Fruit fly (Drosophila melanogaster) whole organism, prepupa: ENCODE results near the gene CG15023.

Experiments
- Blimp-1 ChIP-seq: fragments of 200-800 bp; sonication (Bioruptor generic); optimal IDR thresholded peaks from 3 replicates; lab custom pipeline; 2017; ENCODE audit warnings: missing biosample characterization, missing genetic modification characterization, mild to moderate bottlenecking, moderate library complexity, missing genetic modification reagents
- CG16779 ChIP-seq: fragments of 200-800 bp; sonication (Bioruptor generic); optimal IDR thresholded peaks from 3 replicates; lab custom pipeline; 2017; ENCODE audit warnings: missing biosample characterization, mild to moderate bottlenecking, missing genetic modification characterization
- CG6163 ChIP-seq: fragments of 200-800 bp; sonication (Bioruptor generic); IDR thresholded peaks from 3 replicates; pipeline ENCODE4 v1.3.6; 2022; ENCODE audit warnings: missing biosample characterization, missing genetic modification characterization
- CG6792 ChIP-seq: fragments of 200-800 bp; sonication (Bioruptor generic); optimal IDR thresholded peaks from 3 replicates; lab custom pipeline; 2016; ENCODE audit warnings: missing biosample characterization, missing genetic modification characterization
- CG7368 ChIP-seq: fragments of 200-800 bp; sonication (Bioruptor generic); optimal IDR thresholded peaks from 3 replicates; lab custom pipeline; 2016; ENCODE audit warnings: missing biosample characterization, missing genetic modification characterization
- Eip75B ChIP-seq: fragments of 200-800 bp; sonication (Bioruptor generic); optimal IDR thresholded peaks from 3 replicates; lab custom pipeline; 2016; ENCODE audit warnings: missing biosample characterization, missing genetic modification characterization
- Hr39 ChIP-seq: fragments of 200-800 bp; sonication (Bioruptor generic); optimal IDR thresholded peaks from 2 replicates; lab custom pipeline; 2016; ENCODE audit warnings: missing biosample characterization, missing genetic modification characterization
- OdsH ChIP-seq: fragments of 200-800 bp; sonication (Bioruptor generic); optimal IDR thresholded peaks from 3 replicates; lab custom pipeline; 2016; ENCODE audit warnings: missing biosample characterization, missing genetic modification characterization
- Sox15 ChIP-seq: fragments of 200-800 bp; sonication (Bioruptor generic); optimal IDR thresholded peaks from 3 replicates; lab custom pipeline; 2016; ENCODE audit warnings: missing biosample characterization, missing genetic modification characterization
- fd59A ChIP-seq: fragments of 200-800 bp; sonication (Bioruptor generic); optimal IDR thresholded peaks from 2 replicates; lab custom pipeline; 2017; ENCODE audit warnings: missing biosample characterization, mild to moderate bottlenecking, missing genetic modification characterization, missing genetic modification reagents

DNA sequence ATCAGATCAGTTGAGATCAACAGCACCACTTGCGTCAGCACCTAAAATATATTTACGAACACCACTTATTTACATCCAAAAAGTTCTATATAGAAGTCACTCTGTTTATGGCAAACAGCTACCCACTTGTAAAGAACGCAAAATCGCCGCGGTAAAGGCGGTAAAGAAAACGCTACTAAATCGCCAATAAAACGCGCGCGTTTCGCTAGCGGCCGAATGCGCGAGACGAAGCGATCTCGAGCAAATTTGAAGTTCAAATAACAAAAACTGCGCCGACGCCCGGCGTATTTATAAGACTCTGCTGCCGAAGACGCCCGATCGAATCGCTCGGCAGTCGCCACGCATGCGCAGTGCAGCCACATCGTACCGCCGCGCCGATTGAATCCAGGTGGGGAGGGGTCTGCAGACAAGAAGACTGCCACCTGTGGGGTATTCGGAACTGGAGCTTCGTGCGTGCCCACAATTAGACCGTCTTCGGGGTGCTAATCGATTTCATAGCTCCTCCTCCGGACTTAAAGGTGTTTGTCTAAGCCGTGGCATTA lies 29.5 kb upstream of the CG15023 start, which contains the start of gene CG13722:
- TF ChIP-seq CG16779 (tag; lab: Kevin White, UChicago) (no peak), fd59A (no peak), CG6792 (GFP tag; lab: Kevin White, UChicago) (no peak), Hr39 (GFP tag; lab: Kevin White, UChicago) (no peak), OdsH (no peak), Eip75B (GFP tag; lab: Kevin White, UChicago) (no peak), CG7368 (no peak), Sox15 (GFP tag; lab: Kevin White, UChicago) (no peak), Blimp-1 (GFP tag; lab: Kevin White, UChicago) (no peak), CG6163 (GFP tag; lab: Robert Waterston, UW) (no peak; the same call in 2 of the 3 replicates)
